Worm (Caenorhabditis elegans) whole organism, L4/young adult: Measurements from ENCODE around the gene R02E12.5.

Experiments
- W03F9.2 ChIP-seq: fragments of 150-350 bp; optimal IDR thresholded peaks from 2 replicates; lab custom pipeline; 2014; ENCODE audit warnings: missing biosample characterization, missing genetic modification characterization
- dao-5 ChIP-seq: sonication (generic microtip); optimal IDR thresholded peaks from 2 replicates; lab custom pipeline; 2016; ENCODE audit warnings: missing genotype, missing genetic modification characterization, moderate library complexity, missing compliant biosample characterization
- him-1 ChIP-seq: sonication (generic microtip); optimal IDR thresholded peaks from 2 replicates; lab custom pipeline; 2016; ENCODE audit warnings: missing genotype, missing genetic modification reagents, missing genetic modification characterization, missing compliant biosample characterization

DNA sequence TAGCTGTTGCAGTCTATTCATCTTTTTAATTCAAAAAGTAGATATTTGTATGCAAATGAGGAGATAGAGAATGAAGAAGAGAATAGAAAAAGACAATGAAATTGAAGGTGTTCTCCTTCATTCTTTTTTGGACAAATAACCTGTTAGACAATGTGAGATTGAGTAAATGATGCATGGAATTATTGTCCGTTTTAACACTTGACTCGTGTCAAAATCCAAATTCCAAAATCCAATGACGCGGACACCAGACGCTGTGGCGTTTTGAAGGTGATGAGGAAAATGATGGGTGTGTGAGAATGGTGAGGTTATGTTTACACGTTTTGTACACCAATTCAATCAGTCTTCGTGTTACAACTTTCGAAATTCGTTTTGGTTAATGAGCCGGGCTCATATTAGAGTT, 18.0 kb upstream of the R02E12.5 start:
- TF ChIP-seq W03F9.2 (tag; lab: Kevin White, UChicago) (no peak), him-1 (tag; lab: Kevin White, UChicago) (no peak), dao-5 (tag; lab: Kevin White, UChicago) (no peak)
